Fruit fly (Drosophila melanogaster): ENCODE data around the gene Pburs.

Pburs gene

DNA sequence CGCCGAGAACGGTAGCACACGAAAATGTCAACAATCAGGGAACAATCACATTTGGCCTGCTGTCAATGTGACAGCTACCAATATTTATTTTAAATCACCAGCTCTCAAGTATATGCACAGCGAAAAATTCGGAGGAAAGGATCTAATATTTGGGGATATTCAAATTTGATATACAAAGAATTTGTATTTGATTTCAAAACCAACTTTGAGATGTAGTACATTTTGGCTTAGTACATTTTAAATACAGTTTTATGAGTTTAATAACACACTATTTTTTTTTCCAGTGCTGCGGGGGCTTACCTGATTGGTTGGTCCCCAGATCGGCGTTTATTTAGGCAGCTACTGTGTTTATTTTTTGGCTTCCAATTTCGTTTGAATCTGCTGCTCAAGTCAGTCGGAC, 43.9 kb upstream of the Pburs start (continued):
- TF ChIP-seq CG16779 (GFP tag; IDR thresholded peaks at IDR 0.05) (no peak), BEAF-32 (GFP tag; optimal IDR thresholded peaks at IDR 0.05) (no peak), CG1792 (GFP tag; optimal IDR thresholded peaks at IDR 0.05) (peak; percentile 70), CG14860 (GFP tag; IDR thresholded peaks at IDR 0.05; ENCODE audit: partially characterized antibody) (no peak), Six4 (GFP tag; optimal IDR thresholded peaks at IDR 0.05) (peak; percentile 67), klu (GFP tag; IDR thresholded peaks at IDR 0.05) (peak; percentile 44; the same call in 1 of the 2 replicates), Abd-B (GFP tag; optimal IDR thresholded peaks at IDR 0.05) (peak; percentile 74), CG11398 (GFP tag; optimal IDR thresholded peaks at IDR 0.05) (peak; percentile 78), Dll (GFP tag; IDR thresholded peaks at IDR 0.05; ENCODE audit: partially characterized antibody) (no peak), sisA (GFP tag; IDR thresholded peaks at IDR 0.05) (peak; percentile 69), mld (GFP tag; IDR thresholded peaks at IDR 0.05; ENCODE audit: partially characterized antibody) (no peak), Rx (GFP tag; IDR thresholded peaks at IDR 0.05) (peak; percentile 70), CG12155 (GFP tag; optimal IDR thresholded peaks at IDR 0.05) (peak; percentile 75), CG10267 (tag; optimal IDR thresholded peaks at IDR 0.05) (peak; percentile 83), NFAT (GFP tag; IDR thresholded peaks at IDR 0.05) (no peak), aop (GFP tag; IDR thresholded peaks at IDR 0.05) (no peak), CG7357 (GFP tag; IDR thresholded peaks at IDR 0.05) (peak; percentile 61; the same call in 1 of the 3 replicates), Dip3 (GFP tag; optimal IDR thresholded peaks at IDR 0.05) (peak; percentile 8), ato (GFP tag; IDR thresholded peaks at IDR 0.05; ENCODE audit: partially characterized antibody) (no peak), sima (GFP tag; optimal IDR thresholded peaks at IDR 0.05) (no peak), zfh2 (GFP tag; optimal IDR thresholded peaks at IDR 0.05) (peak; percentile 2), btn (GFP tag; optimal IDR thresholded peaks at IDR 0.05) (peak; percentile 60), CG34224 (GFP tag; IDR thresholded peaks at IDR 0.05; ENCODE audit: partially characterized antibody) (no peak), CG1529 (GFP tag; optimal IDR thresholded peaks at IDR 0.05) (peak; percentile 67), NC2α (GFP tag; optimal IDR thresholded peaks at IDR 0.05) (peak; percentile 77), CG6791 (GFP tag; IDR thresholded peaks at IDR 0.05; ENCODE audit: partially characterized antibody) (no peak), zf30C (GFP tag; optimal IDR thresholded peaks at IDR 0.05) (peak; percentile 86), CG18262 (tag; optimal IDR thresholded peaks at IDR 0.05) (peak; percentile 87), trh (GFP tag; optimal IDR thresholded peaks at IDR 0.05) (peak; percentile 67), PHDP (tag; optimal IDR thresholded peaks at IDR 0.05) (peak; percentile 69), CG31441 (GFP tag; IDR thresholded peaks at IDR 0.05) (peak; percentile 82), Hr51 (GFP tag; optimal IDR thresholded peaks at IDR 0.05) (peak; percentile 76 to 79), ERR (GFP tag; optimal IDR thresholded peaks at IDR 0.05) (peak; percentile 26), HLH4C (GFP tag; IDR thresholded peaks at IDR 0.05; ENCODE audit: partially characterized antibody) (no peak), CHES-1-like (GFP tag; optimal IDR thresholded peaks at IDR 0.05) (peak; percentile 80), ase (GFP tag; IDR thresholded peaks at IDR 0.05) (0 out of 3 replicates have a peak, but pooled peaks have one; percentile 28), emc (GFP tag; optimal IDR thresholded peaks at IDR 0.05) (no peak), Med (GFP tag) (peak; percentile 96), B-H2 (GFP tag; optimal IDR thresholded peaks at IDR 0.05) (no peak), sc (optimal IDR thresholded peaks at IDR 0.05) (no peak), sc (GFP tag; optimal IDR thresholded peaks at IDR 0.05) (peak; percentile 76), cg (GFP tag; optimal IDR thresholded peaks at IDR 0.05) (no peak), grn (GFP tag; optimal IDR thresholded peaks at IDR 0.05) (peak; percentile 66), ac (GFP tag; optimal IDR thresholded peaks at IDR 0.05) (peak; percentile 91), sob (GFP tag; IDR thresholded peaks at IDR 0.05) (no peak), CG6272 (GFP tag; IDR thresholded peaks at IDR 0.05) (peak; percentile 55; the same call in 1 of the 2 replicates), CG10654 (GFP tag; optimal IDR thresholded peaks at IDR 0.05) (peak; percentile 64), CG42726 (GFP tag; IDR thresholded peaks at IDR 0.05; ENCODE audit: partially characterized antibody) (no peak), Usf (GFP tag; optimal IDR thresholded peaks at IDR 0.05) (peak; percentile 72), CG6683 (GFP tag; optimal IDR thresholded peaks at IDR 0.05) (no peak), CG9437 (GFP tag; optimal IDR thresholded peaks at IDR 0.05) (peak; percentile 56)
